Fruit fly (Drosophila melanogaster): ENCODE results near the gene CG2656.

CG2656 gene

DNA sequence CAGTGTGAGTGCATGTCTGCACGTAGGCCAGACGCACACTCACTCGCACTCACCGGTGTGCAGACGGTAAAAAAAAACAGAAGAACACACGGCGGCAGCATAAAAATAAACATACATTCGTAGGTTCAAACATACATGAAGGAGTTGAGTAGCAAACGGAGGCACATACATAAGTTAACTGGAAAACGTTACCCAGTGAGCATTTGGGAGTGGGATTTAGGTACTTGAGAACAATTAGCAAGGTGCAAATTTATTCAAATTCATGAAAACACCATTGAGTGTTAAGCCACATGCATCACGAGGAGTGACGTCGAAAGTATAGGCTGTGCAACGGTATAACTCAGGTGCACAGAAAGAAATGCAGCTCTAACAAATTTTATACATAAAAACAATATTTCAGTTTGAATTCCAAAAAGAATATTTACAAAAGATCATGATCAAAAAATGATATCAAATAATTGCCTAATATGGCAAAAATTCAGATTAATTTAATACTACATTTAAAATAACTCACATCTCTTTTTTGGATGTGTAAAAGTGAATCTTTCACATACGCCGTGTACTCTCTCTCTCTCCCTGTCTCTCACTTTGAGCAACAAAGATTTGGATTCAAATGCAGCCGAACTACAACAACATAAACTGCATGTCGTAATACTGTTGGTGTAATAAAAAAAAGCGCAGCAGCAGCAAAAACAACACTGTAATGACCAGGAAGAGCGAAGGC, 35.8 kb upstream of the CG2656 start (continued):
- no peak for TF ChIP-seq Drgx (GFP tag; IDR thresholded peaks at IDR 0.05)
- TF ChIP-seq Ada2b (GFP tag; IDR thresholded peaks at IDR 0.05) = no peak
- TF ChIP-seq CG2120 (GFP tag; optimal IDR thresholded peaks at IDR 0.05) = peak; percentile 48
- TF ChIP-seq zen (tag; optimal IDR thresholded peaks at IDR 0.05) = peak; percentile 98
- TF ChIP-seq bab2 (GFP tag; optimal IDR thresholded peaks at IDR 0.05) = peak; percentile 93
- peak; percentile 93 for TF ChIP-seq CG6254 (GFP tag; optimal IDR thresholded peaks at IDR 0.05)
- no peak for TF ChIP-seq MBD-R2 (GFP tag; IDR thresholded peaks at IDR 0.05)
- TF ChIP-seq CG10565 (GFP tag; optimal IDR thresholded peaks at IDR 0.05) = peak; percentile 72
- TF ChIP-seq MESR4 (GFP tag; optimal IDR thresholded peaks at IDR 0.05) = peak; percentile 24
- TF ChIP-seq mld (GFP tag; IDR thresholded peaks at IDR 0.05; ENCODE audit: partially characterized antibody) = no peak
- peak; percentile 88 for TF ChIP-seq NC2α (GFP tag; optimal IDR thresholded peaks at IDR 0.05)
- no peak for TF ChIP-seq wor (GFP tag; IDR thresholded peaks at IDR 0.05)
- TF ChIP-seq zfh1 (GFP tag; IDR thresholded peaks at IDR 0.05) = no peak
- peak; percentile 87 for TF ChIP-seq CG11723 (GFP tag; optimal IDR thresholded peaks at IDR 0.05)
- TF ChIP-seq tna (GFP tag; IDR thresholded peaks at IDR 0.05; ENCODE audit: partially characterized antibody) = no peak
- TF ChIP-seq HmgD (GFP tag; optimal IDR thresholded peaks at IDR 0.05) = peak; percentile 33
- TF ChIP-seq CG4282 (GFP tag; optimal IDR thresholded peaks at IDR 0.05) = peak; percentile 61
- TF ChIP-seq CG7786 (GFP tag; optimal IDR thresholded peaks at IDR 0.05) = peak; percentile 83
- TF ChIP-seq hbn (GFP tag; IDR thresholded peaks at IDR 0.05; ENCODE audit: partially characterized antibody) = no peak
- no peak for TF ChIP-seq CG7987 (GFP tag; optimal IDR thresholded peaks at IDR 0.05)
- TF ChIP-seq crp (GFP tag; optimal IDR thresholded peaks at IDR 0.05) = peak; percentile 41 to 60
- peak; percentile 39 for TF ChIP-seq Hey (tag; optimal IDR thresholded peaks at IDR 0.05)
- no peak for TF ChIP-seq ase (GFP tag; IDR thresholded peaks at IDR 0.05)
- peak; percentile 88 for TF ChIP-seq NK7.1 (GFP tag; optimal IDR thresholded peaks at IDR 0.05)
- TF ChIP-seq kni (GFP tag; optimal IDR thresholded peaks at IDR 0.05) = peak; percentile 73
- TF ChIP-seq CG34224 (GFP tag; IDR thresholded peaks at IDR 0.05; ENCODE audit: partially characterized antibody) = no peak
- no peak for TF ChIP-seq gt (GFP tag; IDR thresholded peaks at IDR 0.05)
- peak; percentile 99 for TF ChIP-seq CG12391 (tag; optimal IDR thresholded peaks at IDR 0.05)
- peak; percentile 30 for TF ChIP-seq CG9797 (GFP tag; optimal IDR thresholded peaks at IDR 0.05)
- TF ChIP-seq Optix (GFP tag; IDR thresholded peaks at IDR 0.05) = no peak
- peak; percentile 49 for TF ChIP-seq HLH54F (GFP tag; optimal IDR thresholded peaks at IDR 0.05)
- peak; percentile 95 for TF ChIP-seq CG12236 (GFP tag; optimal IDR thresholded peaks at IDR 0.05)
- no peak for TF ChIP-seq Mrtf (GFP tag; IDR thresholded peaks at IDR 0.05)
- TF ChIP-seq Six4 (GFP tag; optimal IDR thresholded peaks at IDR 0.05) = peak; percentile 96
- TF ChIP-seq CG14050 (GFP tag; IDR thresholded peaks at IDR 0.05) = no peak
- TF ChIP-seq CG3407 (GFP tag; optimal IDR thresholded peaks at IDR 0.05) = peak; percentile 94
- TF ChIP-seq Med (GFP tag) = peak; percentile 91
- TF ChIP-seq CG5180 (GFP tag; optimal IDR thresholded peaks at IDR 0.05) = peak; percentile 86
- peak; percentile 57 for TF ChIP-seq Sry-δ (GFP tag; optimal IDR thresholded peaks at IDR 0.05)
- TF ChIP-seq CG17359 (tag; optimal IDR thresholded peaks at IDR 0.05) = peak; percentile 98
- TF ChIP-seq ap (GFP tag; IDR thresholded peaks at IDR 0.05) = no peak
- TF ChIP-seq CG10267 (tag; optimal IDR thresholded peaks at IDR 0.05) = peak; percentile 95
- TF ChIP-seq CG16779 (GFP tag; IDR thresholded peaks at IDR 0.05) = no peak
- TF ChIP-seq CG11504 (tag; optimal IDR thresholded peaks at IDR 0.05) = peak; percentile 96
- TF ChIP-seq Meics (GFP tag; optimal IDR thresholded peaks at IDR 0.05) = peak; percentile 75
- TF ChIP-seq grn (GFP tag; optimal IDR thresholded peaks at IDR 0.05) = peak; percentile 58
- no peak for TF ChIP-seq amos (GFP tag; IDR thresholded peaks at IDR 0.05; ENCODE audit: partially characterized antibody)
- peak; percentile 80 for TF ChIP-seq CG15073 (GFP tag; optimal IDR thresholded peaks at IDR 0.05)
- no peak for TF ChIP-seq prd (optimal IDR thresholded peaks at IDR 0.05)
- TF ChIP-seq prd (GFP tag; IDR thresholded peaks at IDR 0.05) = no peak
